Fruit fly (Drosophila melanogaster): ENCODE measurements around the gene ouib.

ouib gene

DNA sequence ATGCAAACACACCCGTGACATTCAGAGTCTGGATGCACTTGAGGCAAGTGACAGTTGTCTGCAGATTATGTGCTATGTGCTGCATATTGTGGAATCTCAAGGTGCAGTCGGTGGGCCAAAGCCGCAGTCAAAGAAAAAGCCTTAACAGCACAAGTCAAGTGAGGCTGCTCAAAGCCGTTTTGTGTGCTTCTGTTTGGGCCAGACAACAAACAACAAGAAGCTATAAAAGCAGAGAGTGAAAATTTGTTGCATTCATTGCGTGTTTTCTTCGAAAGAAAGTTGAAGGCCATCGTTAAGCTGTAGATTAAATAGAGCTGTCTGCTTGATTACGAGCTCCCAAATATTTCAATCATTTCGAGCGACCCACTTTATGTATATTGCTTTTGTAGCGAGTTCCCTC, 16.7 kb downstream of the ouib start (continued):
- TF ChIP-seq HLH3B (GFP tag; IDR thresholded peaks at IDR 0.05), result peak; percentile 29; the same call in 1 of the 2 replicates
- TF ChIP-seq CG3838 (GFP tag; optimal IDR thresholded peaks at IDR 0.05), result no peak
- no peak for TF ChIP-seq Atf3 (GFP tag; optimal IDR thresholded peaks at IDR 0.05)
- TF ChIP-seq CG34224 (GFP tag; IDR thresholded peaks at IDR 0.05; ENCODE audit: partially characterized antibody), result no peak
- TF ChIP-seq CG17612 (GFP tag; IDR thresholded peaks at IDR 0.05), result no peak
- peak; percentile 12 for TF ChIP-seq Med (GFP tag)
- no peak for TF ChIP-seq jing (GFP tag; optimal IDR thresholded peaks at IDR 0.05)
- no peak for TF ChIP-seq hbn (GFP tag; IDR thresholded peaks at IDR 0.05; ENCODE audit: partially characterized antibody)
- no peak for TF ChIP-seq fd64A (GFP tag; optimal IDR thresholded peaks at IDR 0.05)
- TF ChIP-seq Sox102F (GFP tag; optimal IDR thresholded peaks at IDR 0.05), result no peak
- no peak for TF ChIP-seq CG17802 (tag; optimal IDR thresholded peaks at IDR 0.05)
- no peak for TF ChIP-seq caup (GFP tag; optimal IDR thresholded peaks at IDR 0.05; ENCODE audit: severe bottlenecking)
- TF ChIP-seq ken (GFP tag; IDR thresholded peaks at IDR 0.05), result 0 out of 3 replicates have a peak, but pooled peaks have one; percentile 35
- TF ChIP-seq Antp (GFP tag; optimal IDR thresholded peaks at IDR 0.05), result no peak
- TF ChIP-seq Lim3 (GFP tag; IDR thresholded peaks at IDR 0.05), result no peak
- no peak for TF ChIP-seq CG11247 (GFP tag; IDR thresholded peaks at IDR 0.05)
- TF ChIP-seq Eip74EF (GFP tag; optimal IDR thresholded peaks at IDR 0.05), result no peak
- TF ChIP-seq H2.0 (GFP tag; IDR thresholded peaks at IDR 0.05), result no peak
- no peak for TF ChIP-seq CG10959 (GFP tag; IDR thresholded peaks at IDR 0.05)
- no peak for TF ChIP-seq CG17385 (GFP tag; optimal IDR thresholded peaks at IDR 0.05)
- no peak for TF ChIP-seq Hmx (GFP tag; optimal IDR thresholded peaks at IDR 0.05)
- TF ChIP-seq oc (tag; optimal IDR thresholded peaks at IDR 0.05), result peak; percentile 55
- no peak for TF ChIP-seq kah (GFP tag; optimal IDR thresholded peaks at IDR 0.05)
- no peak for TF ChIP-seq sima (GFP tag; optimal IDR thresholded peaks at IDR 0.05)
- no peak for TF ChIP-seq trh (GFP tag; optimal IDR thresholded peaks at IDR 0.05)
- TF ChIP-seq CG9437 (GFP tag; optimal IDR thresholded peaks at IDR 0.05), result no peak
- TF ChIP-seq sug (tag; optimal IDR thresholded peaks at IDR 0.05), result no peak
- peak; percentile 56 for TF ChIP-seq Blimp-1 (GFP tag; optimal IDR thresholded peaks at IDR 0.05)
- TF ChIP-seq tll (GFP tag; optimal IDR thresholded peaks at IDR 0.05), result no peak

dm6 chr3R:8742661-8743060, 17.4 kb downstream of the ouib start:
- TF ChIP-seq Xrp1 (GFP tag; IDR thresholded peaks at IDR 0.05), result no peak
- TF ChIP-seq nom (GFP tag; optimal IDR thresholded peaks at IDR 0.05), result no peak
- TF ChIP-seq Blimp-1 (GFP tag; optimal IDR thresholded peaks at IDR 0.05), result no peak
- no peak for TF ChIP-seq MESR4 (GFP tag; optimal IDR thresholded peaks at IDR 0.05)
- no peak for TF ChIP-seq Doc2 (GFP tag; IDR thresholded peaks at IDR 0.05)
- no peak for TF ChIP-seq Stat92E (GFP tag; optimal IDR thresholded peaks at IDR 0.05)
- TF ChIP-seq sisA (GFP tag; IDR thresholded peaks at IDR 0.05), result no peak

DNA sequence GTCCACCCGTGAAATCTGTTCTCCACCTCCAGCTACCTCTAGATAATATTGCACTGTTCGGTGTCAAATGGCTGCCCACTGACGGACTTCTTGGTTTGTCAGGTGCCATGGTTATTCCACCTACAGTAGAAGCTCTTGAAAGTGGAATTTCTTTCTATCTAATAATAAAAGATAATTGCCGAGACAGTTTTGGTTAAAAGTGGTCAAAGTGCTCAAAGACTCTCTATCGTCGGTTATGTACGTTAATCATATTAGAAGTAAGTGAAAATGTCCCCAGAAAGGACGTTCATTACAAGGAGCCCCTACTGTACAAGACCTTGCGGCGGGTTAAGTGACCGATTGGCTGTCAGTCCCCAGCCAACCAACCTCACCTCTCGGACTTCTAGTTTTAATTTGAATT, 18.9 kb downstream of the ouib start:
- peak; percentile 34 for TF ChIP-seq az2 (GFP tag; optimal IDR thresholded peaks at IDR 0.05)
- peak; percentile 59; the same call in 1 of the 2 replicates for TF ChIP-seq E2f1 (GFP tag; IDR thresholded peaks at IDR 0.05)
- TF ChIP-seq CG1603 (tag; optimal IDR thresholded peaks at IDR 0.05), result peak; percentile 44
- no peak for TF ChIP-seq dmrt99B (tag; optimal IDR thresholded peaks at IDR 0.05)
- no peak for TF ChIP-seq CG6854 (GFP tag; optimal IDR thresholded peaks at IDR 0.05)
- TF ChIP-seq Oli (tag; optimal IDR thresholded peaks at IDR 0.05), result peak; percentile 62
- no peak for TF ChIP-seq Dref (GFP tag; IDR thresholded peaks at IDR 0.05)
- no peak for TF ChIP-seq dan (GFP tag; IDR thresholded peaks at IDR 0.05)
- peak; percentile 31 for TF ChIP-seq pum (GFP tag; optimal IDR thresholded peaks at IDR 0.05)
- TF ChIP-seq CG12155 (GFP tag; optimal IDR thresholded peaks at IDR 0.05), result no peak
- TF ChIP-seq Optix (GFP tag; IDR thresholded peaks at IDR 0.05), result no peak
- peak; percentile 61 for TF ChIP-seq CG6689 (GFP tag; IDR thresholded peaks at IDR 0.05)
- TF ChIP-seq CG18764 (GFP tag; optimal IDR thresholded peaks at IDR 0.05), result peak; percentile 7
- peak; percentile 52 for TF ChIP-seq PHDP (tag; optimal IDR thresholded peaks at IDR 0.05)
- TF ChIP-seq nom (GFP tag; optimal IDR thresholded peaks at IDR 0.05), result no peak
- no peak for TF ChIP-seq CG9727 (GFP tag; optimal IDR thresholded peaks at IDR 0.05)
- TF ChIP-seq Sox102F (GFP tag; optimal IDR thresholded peaks at IDR 0.05), result peak; percentile 58
